Worm (Caenorhabditis elegans) whole organism, L4 larva: ENCODE data around the gene F29B9.12.

Source experiments
- ceh-32 ChIP-seq: sonication (generic microtip); optimal IDR thresholded peaks from 2 replicates; lab custom pipeline; 2016; ENCODE audit warnings: mild to moderate bottlenecking, missing genetic modification characterization, missing compliant biosample characterization; ENCODE audit not compliant: poor library complexity
- ceh-82 ChIP-seq: sonication (generic microtip); optimal IDR thresholded peaks from 2 replicates; lab custom pipeline; 2017; ENCODE audit warnings: missing biosample characterization, missing genetic modification characterization
- cey-2 ChIP-seq: sonication (generic microtip); optimal IDR thresholded peaks from 3 replicates; lab custom pipeline; 2017; ENCODE audit warnings: missing genetic modification characterization, mild to moderate bottlenecking, missing compliant biosample characterization, antibody characterized with exemption, borderline replicate concordance; ENCODE audit not compliant: insufficient read depth
- daf-12 ChIP-seq: fragments of 150-350 bp; optimal IDR thresholded peaks from 2 replicates; lab custom pipeline; 2014; ENCODE audit warnings: missing biosample characterization, missing genetic modification reagents, missing genetic modification characterization
- daf-19 ChIP-seq: fragments of 200-800 bp; sonication (Bioruptor generic); conservative IDR thresholded peaks from 2 replicates; pipeline ENCODE4 v1.3.6; 2022; ENCODE audit warnings: missing genetic modification characterization, missing compliant biosample characterization
- jun-1 ChIP-seq: fragments of 150-350 bp; optimal IDR thresholded peaks from 2 replicates; lab custom pipeline; 2014; ENCODE audit warnings: missing biosample characterization, missing genetic modification reagents, missing genetic modification characterization
- lin-39 ChIP-seq: fragments of 150-350 bp; optimal IDR thresholded peaks from 2 replicates; lab custom pipeline; 2014; ENCODE audit warnings: missing biosample characterization, missing genetic modification reagents, missing genetic modification characterization
- nhr-237 ChIP-seq: sonication (generic microtip); optimal IDR thresholded peaks from 2 replicates; lab custom pipeline; 2017; ENCODE audit warnings: missing biosample characterization, missing genetic modification characterization
- nhr-42 ChIP-seq: fragments of 200-800 bp; sonication (Bioruptor generic); IDR thresholded peaks from 2 replicates; pipeline ENCODE4 v1.3.6; 2022; ENCODE audit warnings: missing genetic modification characterization, missing compliant biosample characterization
- nhr-77 ChIP-seq: fragments of 150-350 bp; optimal IDR thresholded peaks from 2 replicates; lab custom pipeline; 2014; ENCODE audit warnings: missing biosample characterization, missing genetic modification characterization
- pqm-1 ChIP-seq: sonication (generic microtip); optimal IDR thresholded peaks from 2 replicates; lab custom pipeline; 2017; ENCODE audit warnings: missing biosample characterization, missing genetic modification characterization
- unc-39 ChIP-seq: sonication (generic microtip); optimal IDR thresholded peaks from 2 replicates; lab custom pipeline; 2017; ENCODE audit warnings: missing biosample characterization, missing genetic modification characterization
- unc-62 ChIP-seq, 3 experiments: fragments of 150-350 bp in 1 of 3; sonication (generic microtip); optimal IDR thresholded peaks in 2 of 3; peaks in 1 of 3; 1 replicate in 1 of 3; 2 replicates in 2 of 3; lab custom pipeline; 2014 to 2017; ENCODE audit warnings: missing biosample characterization in 3 of 3, missing genetic modification characterization in 3 of 3, missing genetic modification reagents in 3 of 3, missing genotype in 1 of 3
- ztf-11 ChIP-seq: fragments of 150-350 bp; optimal IDR thresholded peaks from 2 replicates; lab custom pipeline; 2014; ENCODE audit warnings: missing biosample characterization, missing genetic modification characterization

ce11 chrIV:4673332-4673731 is 4.0 kb downstream of the F29B9.12 start:
- TF ChIP-seq unc-62 (GFP tag; optimal IDR thresholded peaks at IDR 0.05 in 1 of 2; lab: Kevin White, UChicago) (no peak), unc-62 (tag; optimal IDR thresholded peaks at IDR 0.05; lab: Kevin White, UChicago) (no peak), nhr-42 (no peak), jun-1 (tag; lab: Kevin White, UChicago) (no peak), daf-19 (GFP tag; lab: Robert Waterston, UW) (no peak), cey-2 (tag; lab: Kevin White, UChicago) (no peak), nhr-237 (tag; lab: Kevin White, UChicago) (no peak), daf-12 (tag; lab: Kevin White, UChicago) (no peak), lin-39 (tag; lab: Kevin White, UChicago) (no peak), ztf-11 (tag; lab: Kevin White, UChicago) (no peak), nhr-77 (tag; lab: Kevin White, UChicago) (no peak), ceh-82 (tag; lab: Kevin White, UChicago) (no peak), unc-39 (tag; lab: Kevin White, UChicago) (no peak), pqm-1 (tag; lab: Kevin White, UChicago) (no peak), ceh-32 (tag; lab: Kevin White, UChicago) (no peak)
